Fruit fly (Drosophila melanogaster) Kc167 (cell line): ENCODE results near the gene BBS1.

Experiments used
- Myc ChIP-seq: fragments of >200 bp; optimal IDR thresholded peaks from 2 replicates; lab custom pipeline; 2017; ENCODE audit warnings: missing external identifiers
- h ChIP-seq: fragments of >200 bp; optimal IDR thresholded peaks from 3 replicates; lab custom pipeline; 2018; ENCODE audit warnings: missing external identifiers
- ttk ChIP-seq: sonication (Bioruptor generic); optimal IDR thresholded peaks from 2 replicates; lab custom pipeline; 2017; ENCODE audit warnings: missing external identifiers

DNA sequence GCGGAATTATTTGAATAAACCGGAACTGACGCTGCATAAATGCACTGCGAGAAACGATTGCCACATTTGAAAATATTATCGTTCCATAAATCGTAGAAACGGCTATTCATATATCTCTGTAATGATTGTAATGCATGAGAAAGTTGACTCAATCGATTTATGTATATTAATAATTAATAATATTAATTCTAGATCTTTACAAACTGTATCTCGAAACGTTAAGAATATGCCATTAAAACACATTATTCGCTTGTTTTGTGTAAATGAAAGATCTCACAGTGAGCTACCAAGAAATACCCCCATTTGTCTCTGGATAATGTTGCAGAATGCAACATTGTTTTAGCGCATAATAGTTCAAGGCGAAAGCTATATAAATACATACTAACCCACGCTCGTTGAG lies 24.1 kb downstream of the BBS1 start:
- TF ChIP-seq h (lab: Kevin White, UChicago) = no peak
- no peak for TF ChIP-seq Myc (lab: Kevin White, UChicago)
- no peak for TF ChIP-seq ttk (lab: Kevin White, UChicago)
